Worm (Caenorhabditis elegans): ENCODE measurements around the gene glb-5.

The glb-5 gene

ce11 chrV:5592323-5592722 is 33.6 kb downstream of the glb-5 start, which contains the start of gene vps-37 (continued):
- TF ChIP-seq ceh-28 (tag; optimal IDR thresholded peaks at IDR 0.05) (peak; percentile 66), ztf-11 (tag; optimal IDR thresholded peaks at IDR 0.05) (no peak), hmg-11 (tag; optimal IDR thresholded peaks at IDR 0.05) (peak; percentile 74), snpc-4 (tag; optimal IDR thresholded peaks at IDR 0.05) (peak; percentile 79), mdl-1 (tag; optimal IDR thresholded peaks at IDR 0.05) (no peak), unc-39 (tag; optimal IDR thresholded peaks at IDR 0.05) (no peak), fos-1 (tag; optimal IDR thresholded peaks at IDR 0.05) (no peak)

ce11 chrV:5593406-5593805 is 34.7 kb downstream of the glb-5 start, which contains the start of gene mrpl-48:
Gene mrpl-48, plus strand, starts transcription at chrV:5593706.
- TF ChIP-seq nhr-23 (tag; optimal IDR thresholded peaks at IDR 0.05) (no peak), ama-1 (optimal IDR thresholded peaks at IDR 0.05) (peak; percentile 28), daf-12 (tag; optimal IDR thresholded peaks at IDR 0.05) (no peak), nhr-237 (tag; optimal IDR thresholded peaks at IDR 0.05) (no peak), aly-2 (tag; optimal IDR thresholded peaks at IDR 0.05) (no peak)

- no peak for TF ChIP-seq jun-1 (tag; optimal IDR thresholded peaks at IDR 0.05)
- no peak for TF ChIP-seq ZK546.5 (tag; optimal IDR thresholded peaks at IDR 0.05)
- TF ChIP-seq nhr-237 (tag; optimal IDR thresholded peaks at IDR 0.05): no peak
- no peak for TF ChIP-seq R02D3.7 (tag; optimal IDR thresholded peaks at IDR 0.05)
- TF ChIP-seq ama-1 (optimal IDR thresholded peaks at IDR 0.05): no peak
- TF ChIP-seq nhr-77 (tag; optimal IDR thresholded peaks at IDR 0.05): no peak
- no peak for TF ChIP-seq elt-3 (tag; optimal IDR thresholded peaks at IDR 0.05)
- no peak for TF ChIP-seq egl-5 (tag; optimal IDR thresholded peaks at IDR 0.05)
- TF ChIP-seq sea-2 (GFP tag; optimal IDR thresholded peaks at IDR 0.05): no peak
- TF ChIP-seq snpc-4 (tag; optimal IDR thresholded peaks at IDR 0.05): no peak
- no peak for TF ChIP-seq nhr-23 (tag; optimal IDR thresholded peaks at IDR 0.05)
- no peak for TF ChIP-seq mml-1 (tag; optimal IDR thresholded peaks at IDR 0.05)
- no peak for TF ChIP-seq nfya-1 (tag; optimal IDR thresholded peaks at IDR 0.05; ENCODE audit: insufficient read depth)
- no peak for TF ChIP-seq nhr-11 (tag; optimal IDR thresholded peaks at IDR 0.05)
Measured at ce11 chrV:5594315-5594714, 35.6 kb downstream of the glb-5 start, which contains the start of gene crn-2. Gene crn-2, plus strand, starts transcription at chrV:5594615.

- peak; percentile 45 for TF ChIP-seq pha-4 (tag; optimal IDR thresholded peaks at IDR 0.05)
- TF ChIP-seq snpc-4 (tag; optimal IDR thresholded peaks at IDR 0.05): peak; percentile 58
- peak; percentile 42 for TF ChIP-seq nfya-1 (tag; optimal IDR thresholded peaks at IDR 0.05; ENCODE audit: insufficient read depth)
- peak; percentile 58 for TF ChIP-seq lin-15B (tag; optimal IDR thresholded peaks at IDR 0.05)
- TF ChIP-seq egl-5 (tag; optimal IDR thresholded peaks at IDR 0.05): peak; percentile 51
- TF ChIP-seq sea-2 (GFP tag; optimal IDR thresholded peaks at IDR 0.05): no peak
- TF ChIP-seq nhr-23 (tag; optimal IDR thresholded peaks at IDR 0.05): peak; percentile 21
- TF ChIP-seq pqm-1 (tag; optimal IDR thresholded peaks at IDR 0.05): no peak
Measured at ce11 chrV:5596391-5597030, 37.8 kb downstream of the glb-5 start, which contains the start of gene zhit-1. Gene zhit-1, minus strand, starts transcription at chrV:5596551.

ce11 chrV:5601263-5601662 is 42.6 kb downstream of the glb-5 start, which contains the start of gene CD4.8:
Gene CD4.8, minus strand, starts transcription at chrV:5601363.
- TF ChIP-seq ceh-82 (tag; optimal IDR thresholded peaks at IDR 0.05) (no peak), snpc-4 (tag; optimal IDR thresholded peaks at IDR 0.05) (no peak), mml-1 (tag; optimal IDR thresholded peaks at IDR 0.05) (no peak), aly-2 (tag; optimal IDR thresholded peaks at IDR 0.05) (no peak), fkh-2 (tag; optimal IDR thresholded peaks at IDR 0.05) (no peak), ceh-16 (tag; optimal IDR thresholded peaks at IDR 0.05) (no peak), unc-39 (tag; optimal IDR thresholded peaks at IDR 0.05) (no peak), ceh-9 (tag; optimal IDR thresholded peaks at IDR 0.05) (no peak), daf-12 (tag; optimal IDR thresholded peaks at IDR 0.05) (no peak), nhr-11 (tag; optimal IDR thresholded peaks at IDR 0.05) (no peak), nhr-23 (tag; optimal IDR thresholded peaks at IDR 0.05) (no peak), eor-1 (tag; optimal IDR thresholded peaks at IDR 0.05) (no peak), zag-1 (tag; optimal IDR thresholded peaks at IDR 0.05) (no peak), fos-1 (tag; optimal IDR thresholded peaks at IDR 0.05) (no peak), skn-1 (tag; optimal IDR thresholded peaks at IDR 0.05) (no peak), pqm-1 (tag; optimal IDR thresholded peaks at IDR 0.05) (no peak), elt-1 (tag; optimal IDR thresholded peaks at IDR 0.05) (no peak)

Data from whole organism, L3 larva.